Fruit fly (Drosophila melanogaster) whole organism: Measurements from ENCODE around the gene HIPP1.

Experiments
- CG8478 ChIP-seq: fragments of >200 bp; optimal IDR thresholded peaks from 2 replicates; lab custom pipeline; 2018; ENCODE audit warnings: inconsistent platforms
- Dll ChIP-seq: fragments of >200 bp; optimal IDR thresholded peaks from 2 replicates; lab custom pipeline; 2017
- EcR ChIP-seq, 2 experiments: fragments of >200 bp; optimal IDR thresholded peaks; 2 replicates each; lab custom pipeline; 2017; ENCODE audit warnings: missing biosample characterization in 2 of 2, missing genetic modification characterization in 2 of 2, missing genetic modification reagents in 2 of 2
- pan ChIP-seq: fragments of >200 bp; optimal IDR thresholded peaks from 2 replicates; lab custom pipeline; 2017
- psq ChIP-seq: fragments of >200 bp; optimal IDR thresholded peaks from 2 replicates; lab custom pipeline; 2017
- usp ChIP-seq: fragments of >200 bp; optimal IDR thresholded peaks from 2 replicates; lab custom pipeline; 2017; ENCODE audit warnings: missing biosample characterization, missing genetic modification characterization, mixed read lengths

- TF ChIP-seq EcR (GFP tag; optimal IDR thresholded peaks at IDR 0.05; lab: Kevin White, UChicago) (no peak), psq (lab: Kevin White, UChicago) (no peak), pan (no peak), CG8478 (lab: Kevin White, UChicago) (no peak), Dll (no peak), usp (GFP tag; lab: Kevin White, UChicago) (no peak)
Observed at dm6 chr3L:20767227-20767626, 42.2 kb upstream of the HIPP1 start.
